Worm (Caenorhabditis elegans) whole organism, L4 larva: ENCODE data around the gene C30G12.6.

ENCODE experiments used
- F37D6.2 ChIP-seq: sonication (generic microtip); optimal IDR thresholded peaks from 2 replicates; lab custom pipeline; 2016; ENCODE audit warnings: mild to moderate bottlenecking, missing genetic modification characterization, missing compliant biosample characterization
- T20F7.1 ChIP-seq: fragments of 200-800 bp; sonication (Bioruptor generic); optimal IDR thresholded peaks from 2 replicates; lab custom pipeline; 2018; ENCODE audit warnings: mild to moderate bottlenecking, missing genetic modification characterization, missing compliant biosample characterization
- Y105C5A.15 ChIP-seq: fragments of 200-800 bp; sonication (Bioruptor generic); IDR thresholded peaks from 2 replicates; pipeline ENCODE4 v1.3.6; 2022; ENCODE audit warnings: missing genetic modification characterization, missing compliant biosample characterization
- ZK337.2 ChIP-seq: fragments of 200-800 bp; sonication (Bioruptor generic); IDR thresholded peaks from 2 replicates; pipeline ENCODE4 v1.3.6; 2022; ENCODE audit warnings: missing genetic modification reagents, missing genetic modification characterization, missing compliant biosample characterization
- aha-1 ChIP-seq: fragments of 150-350 bp; peaks from one replicate; lab custom pipeline; 2014; ENCODE audit warnings: missing biosample characterization, missing genetic modification characterization
- aly-2 ChIP-seq: sonication (generic microtip); optimal IDR thresholded peaks from 2 replicates; lab custom pipeline; 2018; ENCODE audit warnings: missing biosample characterization, missing genetic modification characterization
- arid-1 ChIP-seq: fragments of 200-800 bp; sonication (Bioruptor generic); conservative IDR thresholded peaks from 2 replicates; pipeline ENCODE4 v1.3.6; 2022; ENCODE audit warnings: missing genetic modification reagents, missing genetic modification characterization, missing compliant biosample characterization
- attf-4 ChIP-seq: sonication (generic microtip); optimal IDR thresholded peaks from 3 replicates; lab custom pipeline; 2017; ENCODE audit warnings: missing biosample characterization, missing genetic modification characterization
- ceh-20 ChIP-seq: fragments of 200-800 bp; sonication (Bioruptor generic); IDR thresholded peaks from 2 replicates; pipeline ENCODE4 v1.3.6; 2022; ENCODE audit warnings: missing genetic modification reagents, missing genetic modification characterization, missing compliant biosample characterization
- ceh-32 ChIP-seq: sonication (generic microtip); optimal IDR thresholded peaks from 2 replicates; lab custom pipeline; 2016; ENCODE audit warnings: mild to moderate bottlenecking, missing genetic modification characterization, missing compliant biosample characterization; ENCODE audit not compliant: poor library complexity
- ceh-62 ChIP-seq: sonication (generic microtip); optimal IDR thresholded peaks from 2 replicates; lab custom pipeline; 2017; ENCODE audit warnings: missing biosample characterization, missing genetic modification characterization
- ceh-82 ChIP-seq: sonication (generic microtip); optimal IDR thresholded peaks from 2 replicates; lab custom pipeline; 2017; ENCODE audit warnings: missing biosample characterization, missing genetic modification characterization
- ces-1 ChIP-seq: fragments of 150-350 bp; sonication (generic microtip); optimal IDR thresholded peaks from 4 replicates; lab custom pipeline; 2014; ENCODE audit warnings: missing biosample characterization, missing genetic modification reagents, missing genetic modification characterization
- ctbp-1 ChIP-seq: fragments of 200-800 bp; sonication (Bioruptor generic); IDR thresholded peaks from 2 replicates; pipeline ENCODE4 v1.3.6; 2022; ENCODE audit warnings: missing genetic modification reagents, missing genetic modification characterization, missing compliant biosample characterization
- daf-12 ChIP-seq: fragments of 150-350 bp; optimal IDR thresholded peaks from 2 replicates; lab custom pipeline; 2014; ENCODE audit warnings: missing biosample characterization, missing genetic modification reagents, missing genetic modification characterization
- daf-16 ChIP-seq, 3 experiments: sonication (generic microtip); optimal IDR thresholded peaks; 2 replicates each; lab custom pipeline; 2016 to 2017; ENCODE audit warnings: missing genetic modification characterization in 3 of 3, missing genetic modification reagents in 3 of 3, mild to moderate bottlenecking in 2 of 3, missing compliant biosample characterization in 2 of 3, missing biosample characterization in 1 of 3, moderate library complexity in 1 of 3
- daf-8 ChIP-seq: fragments of 200-800 bp; sonication (Bioruptor generic); IDR thresholded peaks from 2 replicates; pipeline ENCODE4 v1.3.6; 2022; ENCODE audit warnings: missing genetic modification characterization, missing compliant biosample characterization
- dmd-6 ChIP-seq: fragments of 200-800 bp; sonication (Bioruptor generic); IDR thresholded peaks from 2 replicates; pipeline ENCODE4 v1.3.6; 2022; ENCODE audit warnings: missing genetic modification reagents, missing genetic modification characterization, missing compliant biosample characterization
- dmd-8 ChIP-seq: fragments of 200-800 bp; sonication (Bioruptor generic); IDR thresholded peaks from 2 replicates; pipeline ENCODE4 v1.3.6; 2022; ENCODE audit warnings: missing genetic modification characterization, missing compliant biosample characterization
- dpl-1 ChIP-seq: fragments of 150-350 bp; optimal IDR thresholded peaks from 2 replicates; lab custom pipeline; 2014; ENCODE audit warnings: missing biosample characterization, missing genetic modification reagents, missing genetic modification characterization
- dve-1 ChIP-seq: sonication (generic microtip); optimal IDR thresholded peaks from 2 replicates; lab custom pipeline; 2017; ENCODE audit warnings: antibody characterized with exemption, mild to moderate bottlenecking, missing genetic modification characterization, missing compliant biosample characterization; ENCODE audit not compliant: insufficient read depth
- egl-27 ChIP-seq: sonication (generic microtip); optimal IDR thresholded peaks from 3 replicates; lab custom pipeline; 2017; ENCODE audit warnings: missing biosample characterization, missing genetic modification reagents, missing genetic modification characterization
- gei-8 ChIP-seq: fragments of 200-800 bp; sonication (Bioruptor generic); optimal IDR thresholded peaks from 2 replicates; lab custom pipeline; 2018; ENCODE audit warnings: mild to moderate bottlenecking, missing genetic modification characterization, missing compliant biosample characterization
- hlh-11 ChIP-seq: fragments of 200-800 bp; sonication (Bioruptor generic); optimal IDR thresholded peaks from 2 replicates; lab custom pipeline; 2018; ENCODE audit warnings: mild to moderate bottlenecking, missing genetic modification characterization, missing compliant biosample characterization
- lin-1 ChIP-seq: fragments of 200-800 bp; sonication (Bioruptor generic); IDR thresholded peaks from 2 replicates; pipeline ENCODE4 v1.3.6; 2022; ENCODE audit warnings: missing genetic modification reagents, missing genetic modification characterization, missing compliant biosample characterization
- lin-15B ChIP-seq: fragments of 150-350 bp; sonication (generic microtip); optimal IDR thresholded peaks from 3 replicates; lab custom pipeline; 2014; ENCODE audit warnings: missing biosample characterization, missing genetic modification characterization
- madf-9 ChIP-seq: fragments of 200-800 bp; sonication (Bioruptor generic); conservative IDR thresholded peaks from 2 replicates; pipeline ENCODE4 v1.3.6; 2022; ENCODE audit warnings: missing genetic modification reagents, missing genetic modification characterization, missing compliant biosample characterization
- mdt-29 ChIP-seq: fragments of 200-800 bp; sonication (Bioruptor generic); IDR thresholded peaks from 2 replicates; pipeline ENCODE4 v1.3.6; 2022; ENCODE audit warnings: missing genetic modification reagents, missing genetic modification characterization, missing compliant biosample characterization
- mxl-2 ChIP-seq: fragments of 200-800 bp; sonication (Bioruptor generic); conservative IDR thresholded peaks from 2 replicates; pipeline ENCODE4 v1.3.6; 2022; ENCODE audit warnings: missing genetic modification reagents, missing genetic modification characterization, missing compliant biosample characterization
- nhr-102 ChIP-seq: sonication (generic microtip); optimal IDR thresholded peaks from 2 replicates; lab custom pipeline; 2016; ENCODE audit warnings: mild to moderate bottlenecking, missing genetic modification characterization, moderate library complexity, missing compliant biosample characterization
- nhr-11 ChIP-seq: fragments of 150-350 bp; optimal IDR thresholded peaks from 2 replicates; lab custom pipeline; 2014; ENCODE audit warnings: missing biosample characterization, missing genetic modification characterization
- nhr-111 ChIP-seq: fragments of 200-800 bp; sonication (Bioruptor generic); optimal IDR thresholded peaks from 2 replicates; lab custom pipeline; 2018; ENCODE audit warnings: mild to moderate bottlenecking, missing genetic modification characterization, missing compliant biosample characterization
- nhr-237 ChIP-seq: sonication (generic microtip); optimal IDR thresholded peaks from 2 replicates; lab custom pipeline; 2017; ENCODE audit warnings: missing biosample characterization, missing genetic modification characterization
- nhr-25 ChIP-seq: sonication (generic microtip); optimal IDR thresholded peaks from 2 replicates; lab custom pipeline; 2017; ENCODE audit warnings: missing genetic modification characterization, mild to moderate bottlenecking, missing compliant biosample characterization, antibody characterized with exemption, moderate library complexity, borderline replicate concordance; ENCODE audit not compliant: insufficient read depth
- nhr-28 ChIP-seq: fragments of 150-350 bp; optimal IDR thresholded peaks from 2 replicates; lab custom pipeline; 2014; ENCODE audit warnings: missing biosample characterization, missing genetic modification characterization
- nhr-48 ChIP-seq: sonication (generic microtip); optimal IDR thresholded peaks from 2 replicates; lab custom pipeline; 2016; ENCODE audit warnings: mild to moderate bottlenecking, missing genetic modification characterization, missing compliant biosample characterization
- pha-4 ChIP-seq, 2 experiments: fragments of 150-350 bp in 1 of 2; fragments of 200-800 bp in 1 of 2; sonication (Bioruptor generic) in 1 of 2; IDR thresholded peaks in 1 of 2; optimal IDR thresholded peaks in 1 of 2; 2 replicates each; pipeline versions ENCODE4 v1.3.6 to Lab custom; 2014 to 2022; ENCODE audit warnings: missing genetic modification characterization in 2 of 2, missing genetic modification reagents in 2 of 2, missing biosample characterization in 1 of 2, missing compliant biosample characterization in 1 of 2
- php-3 ChIP-seq: fragments of 200-800 bp; sonication (Bioruptor generic); IDR thresholded peaks from 2 replicates; pipeline ENCODE4 v1.3.6; 2022; ENCODE audit warnings: missing genetic modification reagents, missing genetic modification characterization, missing compliant biosample characterization
- pqm-1 ChIP-seq: sonication (generic microtip); optimal IDR thresholded peaks from 2 replicates; lab custom pipeline; 2017; ENCODE audit warnings: missing biosample characterization, missing genetic modification characterization
- sdz-12 ChIP-seq: fragments of 200-800 bp; sonication (Bioruptor generic); optimal IDR thresholded peaks from 2 replicates; lab custom pipeline; 2018; ENCODE audit warnings: mild to moderate bottlenecking, missing genetic modification characterization, missing compliant biosample characterization
- skn-1 ChIP-seq: fragments of 150-350 bp; optimal IDR thresholded peaks from 2 replicates; lab custom pipeline; 2014; ENCODE audit warnings: missing biosample characterization, missing genetic modification characterization
- spr-1 ChIP-seq: sonication (generic microtip); optimal IDR thresholded peaks from 2 replicates; lab custom pipeline; 2016; ENCODE audit warnings: mild to moderate bottlenecking, missing genetic modification characterization, missing compliant biosample characterization
- tra-1 ChIP-seq: fragments of 200-800 bp; sonication (Bioruptor generic); IDR thresholded peaks from 2 replicates; pipeline ENCODE4 v1.3.6; 2022; ENCODE audit warnings: missing genetic modification reagents, missing genetic modification characterization, missing compliant biosample characterization
- unc-62 ChIP-seq, 3 experiments: fragments of 150-350 bp in 1 of 3; sonication (generic microtip); optimal IDR thresholded peaks in 2 of 3; peaks in 1 of 3; 1 replicate in 1 of 3; 2 replicates in 2 of 3; lab custom pipeline; 2014 to 2017; ENCODE audit warnings: missing biosample characterization in 3 of 3, missing genetic modification characterization in 3 of 3, missing genetic modification reagents in 3 of 3, missing genotype in 1 of 3
- zag-1 ChIP-seq: fragments of 150-350 bp; optimal IDR thresholded peaks from 2 replicates; lab custom pipeline; 2014; ENCODE audit warnings: missing biosample characterization, missing genetic modification characterization

The C30G12.6 gene

ce11 chrII:7299042-7299441, 3.2 kb upstream of the C30G12.6 start, which contains the start of gene C30G12.1:
Gene C30G12.1 (plus strand): TSS chrII:7299342.
- TF ChIP-seq ces-1, result no peak
- no peak for TF ChIP-seq nhr-25 (tag; lab: Kevin White, UChicago)
- no peak for TF ChIP-seq mdt-29 (GFP tag; lab: Robert Waterston, UW)
- TF ChIP-seq arid-1 (GFP tag; lab: Robert Waterston, UW), result no peak
- no peak for TF ChIP-seq gei-8 (GFP tag; lab: Kevin White, UChicago)
- TF ChIP-seq daf-16 (GFP tag; optimal IDR thresholded peaks at IDR 0.05; lab: Kevin White, UChicago), result no peak
- TF ChIP-seq daf-16 (tag; optimal IDR thresholded peaks at IDR 0.05; lab: Kevin White, UChicago), result no peak
- TF ChIP-seq ceh-62, result no peak
- no peak for TF ChIP-seq ceh-82
- no peak for TF ChIP-seq madf-9 (GFP tag; lab: Robert Waterston, UW)
- no peak for TF ChIP-seq attf-4 (tag; lab: Kevin White, UChicago)
- no peak for TF ChIP-seq lin-1 (GFP tag; lab: Robert Waterston, UW)
- TF ChIP-seq sdz-12, result no peak
- no peak for TF ChIP-seq spr-1 (tag; lab: Kevin White, UChicago)
- TF ChIP-seq skn-1 (tag; lab: Kevin White, UChicago), result no peak
- TF ChIP-seq ceh-32 (tag; lab: Kevin White, UChicago), result no peak
- no peak for TF ChIP-seq ZK337.2 (GFP tag; lab: Robert Waterston, UW)
- TF ChIP-seq zag-1 (tag; lab: Kevin White, UChicago), result no peak
- TF ChIP-seq nhr-11, result no peak
- TF ChIP-seq nhr-111 (GFP tag; lab: Kevin White, UChicago), result no peak
- TF ChIP-seq lin-15B (tag; lab: Kevin White, UChicago), result no peak

- TF ChIP-seq pha-4 (GFP tag; IDR thresholded peaks at IDR 0.05; lab: Robert Waterston, UW) (no peak), pha-4 (tag; optimal IDR thresholded peaks at IDR 0.05; lab: Kevin White, UChicago) (no peak), dmd-8 (no peak), Y105C5A.15 (no peak), dpl-1 (GFP tag; lab: Kevin White, UChicago) (no peak), mdt-29 (GFP tag; lab: Robert Waterston, UW) (no peak), nhr-237 (tag; lab: Kevin White, UChicago) (no peak), ceh-32 (tag; lab: Kevin White, UChicago) (no peak), daf-8 (GFP tag; lab: Robert Waterston, UW) (no peak), aly-2 (tag; lab: Kevin White, UChicago) (no peak), hlh-11 (no peak), lin-15B (tag; lab: Kevin White, UChicago) (no peak), F37D6.2 (tag; lab: Kevin White, UChicago) (no peak)
These were observed 2.4 kb upstream of the C30G12.6 start, which contains the start of gene puf-8 for ce11 chrII:7298197-7298682. Gene puf-8 (minus strand): TSS chrII:7298247.

- TF ChIP-seq nhr-28 (tag; lab: Kevin White, UChicago), result peak; percentile 58
- peak; percentile 94 for TF ChIP-seq php-3
- TF ChIP-seq pqm-1 (tag; lab: Kevin White, UChicago), result peak; percentile 65
- TF ChIP-seq ctbp-1, result no peak
- TF ChIP-seq aha-1 (tag; lab: Kevin White, UChicago), result peak; percentile 36
- peak in 1 of 2 experiments; percentile 92 for TF ChIP-seq daf-16 (GFP tag; optimal IDR thresholded peaks at IDR 0.05; lab: Kevin White, UChicago)
- peak; percentile 90 for TF ChIP-seq daf-16 (tag; optimal IDR thresholded peaks at IDR 0.05; lab: Kevin White, UChicago)
- TF ChIP-seq lin-1 (GFP tag; lab: Robert Waterston, UW), result peak; percentile 69
- no peak for TF ChIP-seq F37D6.2 (tag; lab: Kevin White, UChicago)
- TF ChIP-seq mxl-2 (GFP tag; lab: Robert Waterston, UW), result no peak
- peak; percentile 88 for TF ChIP-seq ceh-20 (GFP tag; lab: Robert Waterston, UW)
- TF ChIP-seq nhr-48 (tag; lab: Kevin White, UChicago), result peak; percentile 95
- peak; percentile 55 for TF ChIP-seq T20F7.1 (GFP tag; lab: Kevin White, UChicago)
- TF ChIP-seq tra-1, result peak; percentile 89
- TF ChIP-seq egl-27 (tag; lab: Kevin White, UChicago), result no peak
- TF ChIP-seq dve-1 (tag; lab: Kevin White, UChicago), result peak; percentile 90
- peak; percentile 100 for TF ChIP-seq dmd-6
- no peak for TF ChIP-seq daf-12 (tag; lab: Kevin White, UChicago)
- TF ChIP-seq mdt-29 (GFP tag; lab: Robert Waterston, UW), result 0 out of 2 replicates have a peak, but pooled peaks have one; percentile 13
- peak; percentile 69 for TF ChIP-seq hlh-11
- peak in 1 of 2 experiments; percentile 75 for TF ChIP-seq unc-62 (GFP tag; optimal IDR thresholded peaks at IDR 0.05 in 1 of 2; lab: Kevin White, UChicago)
- TF ChIP-seq unc-62 (tag; optimal IDR thresholded peaks at IDR 0.05; lab: Kevin White, UChicago), result no peak
- peak; percentile 86 for TF ChIP-seq nhr-102 (tag; lab: Kevin White, UChicago)
These were observed 5.8 kb downstream of the C30G12.6 start, which contains the start of gene C30G12.2 for ce11 chrII:7289923-7290476. Gene C30G12.2 (plus strand): TSS chrII:7290426.
